Worm (Caenorhabditis elegans): ENCODE data around the gene sdz-9.

The sdz-9 gene

DNA sequence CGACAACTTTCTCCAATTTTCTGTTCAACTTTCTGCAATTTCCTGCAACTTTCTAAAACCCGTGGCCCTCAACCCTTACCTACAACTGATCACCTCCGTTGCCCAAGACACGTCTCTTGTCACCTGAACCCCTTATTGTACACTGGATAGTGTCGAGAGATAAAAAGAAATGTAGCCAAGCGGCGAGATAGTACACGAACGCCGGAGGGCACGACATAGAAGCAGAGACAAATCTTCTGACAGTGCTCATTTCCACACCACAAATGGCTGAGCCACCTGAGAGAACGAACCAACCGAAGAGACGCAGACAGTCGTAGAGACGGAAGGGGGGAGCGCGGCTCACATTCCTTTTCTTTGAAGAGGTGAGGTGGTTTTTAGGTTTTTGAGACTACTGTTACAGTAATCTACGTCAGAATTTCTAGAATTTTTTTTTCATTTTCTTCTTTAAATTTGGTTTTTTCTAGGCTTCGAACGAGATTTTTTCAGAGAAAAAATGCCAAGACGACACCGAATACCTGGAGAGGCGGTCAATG is 34.3 kb upstream of the sdz-9 start, which contains the start of gene K12H6.12 (continued):
- TF ChIP-seq Y105C5A.15 (GFP tag; IDR thresholded peaks at IDR 0.05) (no peak), zip-11 (GFP tag; IDR thresholded peaks at IDR 0.05) (no peak), dve-1 (tag; optimal IDR thresholded peaks at IDR 0.05; ENCODE audit: insufficient read depth) (peak; percentile 26), dmd-6 (GFP tag; IDR thresholded peaks at IDR 0.05) (no peak), F37D6.2 (tag; optimal IDR thresholded peaks at IDR 0.05) (no peak), T20F7.1 (GFP tag; optimal IDR thresholded peaks at IDR 0.05) (no peak), daf-16 (GFP tag; optimal IDR thresholded peaks at IDR 0.05) (no peak), daf-16 (tag; optimal IDR thresholded peaks at IDR 0.05) (no peak), ama-1 (optimal IDR thresholded peaks at IDR 0.05) (no peak), aha-1 (tag) (peak; percentile 95), hmg-1.1 (GFP tag; IDR thresholded peaks at IDR 0.05) (0 out of 2 replicates have a peak, but pooled peaks have one; percentile 23)

ce11 chrII:2805566-2805965 is 32.1 kb upstream of the sdz-9 start:
- TF ChIP-seq ceh-32 (tag; optimal IDR thresholded peaks at IDR 0.05; ENCODE audit: poor library complexity) (no peak), nhr-28 (tag; optimal IDR thresholded peaks at IDR 0.05) (peak; percentile 12)

- TF ChIP-seq sdz-12 (GFP tag; optimal IDR thresholded peaks at IDR 0.05) (no peak), dmd-8 (GFP tag; IDR thresholded peaks at IDR 0.05) (no peak), nhr-42 (GFP tag; IDR thresholded peaks at IDR 0.05) (no peak), egl-43 (GFP tag; IDR thresholded peaks at IDR 0.05) (no peak), nhr-11 (tag; optimal IDR thresholded peaks at IDR 0.05) (no peak), lin-39 (tag; optimal IDR thresholded peaks at IDR 0.05) (no peak), ZK546.5 (tag; optimal IDR thresholded peaks at IDR 0.05) (no peak), daf-19 (GFP tag; conservative IDR thresholded peaks at IDR 0.05) (no peak), lin-38 (GFP tag; IDR thresholded peaks at IDR 0.05) (no peak), lin-1 (GFP tag; IDR thresholded peaks at IDR 0.05) (0 out of 2 replicates have a peak, but pooled peaks have one; percentile 22), daf-8 (GFP tag; IDR thresholded peaks at IDR 0.05) (no peak), fkh-10 (GFP tag; optimal IDR thresholded peaks at IDR 0.05) (no peak), T20F7.1 (GFP tag; optimal IDR thresholded peaks at IDR 0.05) (no peak), snpc-1.2 (GFP tag; IDR thresholded peaks at IDR 0.05) (no peak), saeg-2 (GFP tag; IDR thresholded peaks at IDR 0.05) (no peak), nhr-102 (tag; optimal IDR thresholded peaks at IDR 0.05) (no peak), zip-11 (GFP tag; IDR thresholded peaks at IDR 0.05) (no peak), dmd-9 (GFP tag; IDR thresholded peaks at IDR 0.05) (no peak), nhr-48 (tag; optimal IDR thresholded peaks at IDR 0.05) (peak; percentile 75), mxl-2 (GFP tag; conservative IDR thresholded peaks at IDR 0.05) (no peak), hif-1 (tag; optimal IDR thresholded peaks at IDR 0.05) (no peak), php-3 (GFP tag; IDR thresholded peaks at IDR 0.05) (0 out of 2 replicates have a peak, but pooled peaks have one; percentile 15), nhr-76 (tag; optimal IDR thresholded peaks at IDR 0.05) (no peak), mxl-3 (GFP tag; optimal IDR thresholded peaks at IDR 0.05) (no peak), nhr-77 (tag; optimal IDR thresholded peaks at IDR 0.05) (no peak), nhr-28 (tag; optimal IDR thresholded peaks at IDR 0.05) (peak; percentile 32), mdt-29 (GFP tag; IDR thresholded peaks at IDR 0.05) (no peak), dmd-6 (GFP tag; IDR thresholded peaks at IDR 0.05) (peak; percentile 85), tra-1 (GFP tag; IDR thresholded peaks at IDR 0.05) (peak; percentile 64; the same call in 1 of the 2 replicates), ces-1 (GFP tag; optimal IDR thresholded peaks at IDR 0.05) (no peak), hlh-30 (tag; optimal IDR thresholded peaks at IDR 0.05; ENCODE audit: insufficient read depth) (peak; percentile 80), duxl-1 (tag; optimal IDR thresholded peaks at IDR 0.05; ENCODE audit: poor library complexity) (no peak), dve-1 (tag; optimal IDR thresholded peaks at IDR 0.05; ENCODE audit: insufficient read depth) (peak; percentile 79), F37D6.2 (tag; optimal IDR thresholded peaks at IDR 0.05) (no peak), skn-1 (tag; optimal IDR thresholded peaks at IDR 0.05) (no peak), hlh-11 (tag; optimal IDR thresholded peaks at IDR 0.05) (peak; percentile 37), F10B5.3 (tag; optimal IDR thresholded peaks at IDR 0.05) (no peak), lin-13 (GFP tag; optimal IDR thresholded peaks at IDR 0.05) (no peak), set-16 (GFP tag; IDR thresholded peaks at IDR 0.05) (peak; percentile 26; the same call in 1 of the 2 replicates), ceh-44 (GFP tag; IDR thresholded peaks at IDR 0.05) (no peak)
These were observed 31.5 kb upstream of the sdz-9 start for ce11 chrII:2804949-2805348.

All from whole organism, L4 larva.